Worm (Caenorhabditis elegans): Measurements from ENCODE around the gene D2007.1.

The D2007.1 gene

ce11 chrIII:8163788-8164423 is 8.6 kb downstream of the D2007.1 start, which contains the start of gene prp-8 (continued):
- peak; percentile 95 for TF ChIP-seq lin-54 (GFP tag; optimal IDR thresholded peaks at IDR 0.05)
- TF ChIP-seq attf-6 (GFP tag; IDR thresholded peaks at IDR 0.05), result no peak
- TF ChIP-seq ekl-4 (GFP tag; IDR thresholded peaks at IDR 0.05), result peak; percentile 51
- no peak for TF ChIP-seq unc-130 (GFP tag; optimal IDR thresholded peaks at IDR 0.05)
- peak; percentile 98 for TF ChIP-seq attf-5 (GFP tag; optimal IDR thresholded peaks at IDR 0.05)
- peak; percentile 44 for TF ChIP-seq tlf-1 (GFP tag; optimal IDR thresholded peaks at IDR 0.05)
- no peak for TF ChIP-seq Y56A3A.18 (GFP tag; IDR thresholded peaks at IDR 0.05)
- TF ChIP-seq F33H1.4 (GFP tag; IDR thresholded peaks at IDR 0.05), result peak; percentile 57
- no peak for TF ChIP-seq zim-3 (tag; optimal IDR thresholded peaks at IDR 0.05)
- 0 out of 2 replicates have a peak, but pooled peaks have one; percentile 5 for TF ChIP-seq ceh-40 (GFP tag; IDR thresholded peaks at IDR 0.05)
- TF ChIP-seq pbrm-1 (GFP tag; IDR thresholded peaks at IDR 0.05), result peak; percentile 43; the same call in 1 of the 2 replicates
- no peak for TF ChIP-seq ztf-25 (GFP tag; IDR thresholded peaks at IDR 0.05)
- TF ChIP-seq egrh-3 (GFP tag; IDR thresholded peaks at IDR 0.05), result peak; percentile 32; the same call in 1 of the 2 replicates
- TF ChIP-seq snpc-4 (GFP tag; optimal IDR thresholded peaks at IDR 0.05), result peak; percentile 19
- peak in 3 of 4 experiments; percentile 37 to 59 (median 45) for TF ChIP-seq snpc-4 (tag; optimal IDR thresholded peaks at IDR 0.05)
- TF ChIP-seq snpc-3.4 (tag; optimal IDR thresholded peaks at IDR 0.05), result peak; percentile 18
- TF ChIP-seq F22D6.2 (tag; optimal IDR thresholded peaks at IDR 0.05), result no peak
- peak; percentile 75 for TF ChIP-seq ZK185.1 (tag; optimal IDR thresholded peaks at IDR 0.05; ENCODE audit: poor library complexity, severe bottlenecking)
- peak; percentile 20 to 30 for TF ChIP-seq let-607 (tag; optimal IDR thresholded peaks at IDR 0.05)
- TF ChIP-seq D2030.7 (GFP tag; IDR thresholded peaks at IDR 0.05), result peak; percentile 46
- 0 out of 2 replicates have a peak, but pooled peaks have one; percentile 37 for TF ChIP-seq rcor-1 (GFP tag; IDR thresholded peaks at IDR 0.05)
- TF ChIP-seq F23B12.7 (tag; optimal IDR thresholded peaks at IDR 0.05; ENCODE audit: insufficient read depth), result peak; percentile 80
- peak; percentile 91 for TF ChIP-seq ceh-27 (GFP tag; optimal IDR thresholded peaks at IDR 0.05)
- TF ChIP-seq madf-10 (tag; optimal IDR thresholded peaks at IDR 0.05), result peak; percentile 80
- TF ChIP-seq nfyb-1 (GFP tag; IDR thresholded peaks at IDR 0.05), result peak; percentile 88
- no peak for TF ChIP-seq ztf-6 (GFP tag; IDR thresholded peaks at IDR 0.05)
- no peak for TF ChIP-seq aptf-3 (GFP tag; IDR thresholded peaks at IDR 0.05)
- peak; percentile 99 for TF ChIP-seq attf-3 (GFP tag; conservative IDR thresholded peaks at IDR 0.05)
- TF ChIP-seq nhr-90 (tag; optimal IDR thresholded peaks at IDR 0.05), result no peak
- peak; percentile 59 for TF ChIP-seq madf-6 (GFP tag; IDR thresholded peaks at IDR 0.05)
- TF ChIP-seq K12H6.12 (tag; optimal IDR thresholded peaks at IDR 0.05), result peak; percentile 72
- TF ChIP-seq Y67H2A.10 (GFP tag; conservative IDR thresholded peaks at IDR 0.05), result peak; percentile 75; the same call in 1 of the 2 replicates
- peak; percentile 86 for TF ChIP-seq lsl-1 (GFP tag; optimal IDR thresholded peaks at IDR 0.05)
- TF ChIP-seq K11D2.4 (GFP tag; IDR thresholded peaks at IDR 0.05), result peak; percentile 29; the same call in 1 of the 2 replicates
- TF ChIP-seq B0019.2 (GFP tag; conservative IDR thresholded peaks at IDR 0.05), result 0 out of 2 replicates have a peak, but pooled peaks have one; percentile 9
- peak; percentile 76 for TF ChIP-seq mcd-1 (GFP tag; IDR thresholded peaks at IDR 0.05)
- TF ChIP-seq ceh-91 (GFP tag; IDR thresholded peaks at IDR 0.05), result peak; percentile 56
- no peak for TF ChIP-seq ceh-79 (tag; optimal IDR thresholded peaks at IDR 0.05)

ce11 chrIII:8164771-8165170 is 9.5 kb downstream of the D2007.1 start:
- no peak for TF ChIP-seq K11D2.4 (GFP tag; IDR thresholded peaks at IDR 0.05)
- no peak for TF ChIP-seq him-1 (tag; optimal IDR thresholded peaks at IDR 0.05)
